Worm (Caenorhabditis elegans) whole organism, young adult: Measurements from ENCODE around the gene glt-6.

Source experiments
- B0019.2 ChIP-seq: fragments of 200-800 bp; sonication (Bioruptor generic); conservative IDR thresholded peaks from 2 replicates; pipeline ENCODE4 v1.3.6; 2022; ENCODE audit warnings: missing genetic modification reagents, missing genetic modification characterization, missing compliant biosample characterization
- B0336.3 ChIP-seq: fragments of 200-800 bp; sonication (Bioruptor generic); IDR thresholded peaks from 2 replicates; pipeline ENCODE4 v1.3.6; 2022; ENCODE audit warnings: missing genetic modification characterization, missing compliant biosample characterization
- C06A6.2 ChIP-seq: fragments of 200-800 bp; sonication (Bioruptor generic); conservative IDR thresholded peaks from 2 replicates; pipeline ENCODE4 v1.3.6; 2022; ENCODE audit warnings: missing genetic modification characterization, missing compliant biosample characterization
- F39B2.1 ChIP-seq: fragments of 200-800 bp; sonication (Bioruptor generic); IDR thresholded peaks from 2 replicates; pipeline ENCODE4 v1.3.6; 2022; ENCODE audit warnings: missing genetic modification reagents, missing genetic modification characterization, missing compliant biosample characterization
- F49E8.2 ChIP-seq: sonication (generic microtip); optimal IDR thresholded peaks from 3 replicates; lab custom pipeline; 2017; ENCODE audit warnings: missing genetic modification characterization, mild to moderate bottlenecking, missing compliant biosample characterization, antibody characterized with exemption, moderate library complexity; ENCODE audit not compliant: insufficient read depth
- Y53G8AR.9 ChIP-seq: fragments of 200-800 bp; sonication (Bioruptor generic); conservative IDR thresholded peaks from 2 replicates; pipeline ENCODE4 v1.3.6; 2022; ENCODE audit warnings: missing genetic modification reagents, missing genetic modification characterization, missing compliant biosample characterization
- Y56A3A.18 ChIP-seq: fragments of 200-800 bp; sonication (Bioruptor generic); IDR thresholded peaks from 2 replicates; pipeline ENCODE4 v1.3.6; 2022; ENCODE audit warnings: missing genetic modification reagents, missing genetic modification characterization, missing compliant biosample characterization
- Y95B8A.8 ChIP-seq: fragments of 200-800 bp; sonication (Bioruptor generic); IDR thresholded peaks from 2 replicates; pipeline ENCODE4 v1.3.6; 2022; ENCODE audit warnings: missing genetic modification reagents, missing genetic modification characterization, missing compliant biosample characterization
- ZK185.1 ChIP-seq: sonication (generic microtip); optimal IDR thresholded peaks from 2 replicates; lab custom pipeline; 2016; ENCODE audit warnings: mild to moderate bottlenecking, missing genetic modification characterization, missing compliant biosample characterization; ENCODE audit not compliant: poor library complexity, severe bottlenecking
- akir-1 ChIP-seq: fragments of 200-800 bp; sonication (Bioruptor generic); optimal IDR thresholded peaks from 2 replicates; lab custom pipeline; 2018; ENCODE audit warnings: mild to moderate bottlenecking, missing genetic modification characterization, moderate library complexity, missing compliant biosample characterization
- aptf-2 ChIP-seq: fragments of 200-800 bp; sonication (Bioruptor generic); conservative IDR thresholded peaks from 2 replicates; pipeline ENCODE4 v1.3.6; 2022; ENCODE audit warnings: missing genetic modification reagents, missing genetic modification characterization, missing compliant biosample characterization
- attf-5 ChIP-seq: fragments of 200-800 bp; sonication (Bioruptor generic); optimal IDR thresholded peaks from 2 replicates; lab custom pipeline; 2018; ENCODE audit warnings: mild to moderate bottlenecking, missing genetic modification characterization, missing compliant biosample characterization
- cebp-1 ChIP-seq, 2 experiments: fragments of 200-800 bp in 1 of 2; sonication (Bioruptor generic) in 1 of 2; sonication (generic microtip) in 1 of 2; IDR thresholded peaks in 1 of 2; optimal IDR thresholded peaks in 1 of 2; 2 replicates each; pipeline versions ENCODE4 v1.3.6 to Lab custom; 2017 to 2022; ENCODE audit warnings: missing compliant biosample characterization in 2 of 2, missing genetic modification characterization in 2 of 2, mild to moderate bottlenecking in 1 of 2, missing genetic modification reagents in 1 of 2, moderate library complexity in 1 of 2
- cebp-2 ChIP-seq: fragments of 200-800 bp; sonication (Bioruptor generic); IDR thresholded peaks from 2 replicates; pipeline ENCODE4 v1.3.6; 2022; ENCODE audit warnings: missing genetic modification characterization, missing compliant biosample characterization
- ceh-27 ChIP-seq: fragments of 200-800 bp; sonication (Bioruptor generic); optimal IDR thresholded peaks from 2 replicates; lab custom pipeline; 2018; ENCODE audit warnings: mild to moderate bottlenecking, missing genetic modification characterization, moderate library complexity, missing compliant biosample characterization
- ceh-40 ChIP-seq: fragments of 200-800 bp; sonication (Bioruptor generic); IDR thresholded peaks from 2 replicates; pipeline ENCODE4 v1.3.6; 2022; ENCODE audit warnings: missing genetic modification characterization, missing compliant biosample characterization
- egl-18 ChIP-seq: fragments of 200-800 bp; sonication (Bioruptor generic); IDR thresholded peaks from 2 replicates; pipeline ENCODE4 v1.3.6; 2022; ENCODE audit warnings: missing genetic modification reagents, missing genetic modification characterization, missing compliant biosample characterization
- egl-44 ChIP-seq: fragments of 200-800 bp; sonication (Bioruptor generic); IDR thresholded peaks from 2 replicates; pipeline ENCODE4 v1.3.6; 2022; ENCODE audit warnings: missing genetic modification reagents, missing genetic modification characterization, missing compliant biosample characterization
- ekl-4 ChIP-seq: fragments of 200-800 bp; sonication (Bioruptor generic); IDR thresholded peaks from 2 replicates; pipeline ENCODE4 v1.3.6; 2022; ENCODE audit warnings: missing genetic modification reagents, missing genetic modification characterization, missing compliant biosample characterization
- fkh-3 ChIP-seq: sonication (generic microtip); optimal IDR thresholded peaks from 2 replicates; lab custom pipeline; 2016; ENCODE audit warnings: mild to moderate bottlenecking, missing genetic modification characterization, missing compliant biosample characterization
- hlh-12 ChIP-seq: sonication (generic microtip); optimal IDR thresholded peaks from 2 replicates; lab custom pipeline; 2016; ENCODE audit warnings: missing genetic modification characterization, missing compliant biosample characterization
- hmg-1.2 ChIP-seq: fragments of 200-800 bp; sonication (Bioruptor generic); IDR thresholded peaks from 2 replicates; pipeline ENCODE4 v1.3.6; 2022; ENCODE audit warnings: missing genetic modification reagents, missing genetic modification characterization, missing compliant biosample characterization
- let-607 ChIP-seq, 2 experiments: fragments of 200-800 bp in 1 of 2; sonication (Bioruptor generic) in 1 of 2; sonication (generic microtip) in 1 of 2; optimal IDR thresholded peaks; 2 replicates each; lab custom pipeline; 2016 to 2018; ENCODE audit warnings: mild to moderate bottlenecking in 2 of 2, missing compliant biosample characterization in 2 of 2, missing genetic modification characterization in 2 of 2, moderate library complexity in 2 of 2, missing genotype in 1 of 2
- lin-26 ChIP-seq: fragments of 200-800 bp; sonication (Bioruptor generic); IDR thresholded peaks from 2 replicates; pipeline ENCODE4 v1.3.6; 2022; ENCODE audit warnings: missing genetic modification reagents, missing genetic modification characterization, missing compliant biosample characterization
- lin-40 ChIP-seq: sonication (generic microtip); optimal IDR thresholded peaks from 2 replicates; lab custom pipeline; 2016; ENCODE audit warnings: missing genetic modification characterization, mild to moderate bottlenecking, missing compliant biosample characterization, missing genotype, missing genetic modification reagents
- lsy-27 ChIP-seq: sonication (generic microtip); optimal IDR thresholded peaks from 2 replicates; lab custom pipeline; 2017; ENCODE audit warnings: missing genetic modification characterization, mild to moderate bottlenecking, missing compliant biosample characterization, antibody characterized with exemption, missing genotype, borderline replicate concordance; ENCODE audit not compliant: insufficient read depth
- madf-6 ChIP-seq: fragments of 200-800 bp; sonication (Bioruptor generic); IDR thresholded peaks from 2 replicates; pipeline ENCODE4 v1.3.6; 2022; ENCODE audit warnings: missing genetic modification reagents, missing genetic modification characterization, missing compliant biosample characterization
- madf-8 ChIP-seq: fragments of 200-800 bp; sonication (Bioruptor generic); conservative IDR thresholded peaks from 2 replicates; pipeline ENCODE4 v1.3.6; 2022; ENCODE audit warnings: missing genetic modification reagents, missing genetic modification characterization, missing compliant biosample characterization
- mel-28 ChIP-seq: sonication (generic microtip); optimal IDR thresholded peaks from 2 replicates; lab custom pipeline; 2016; ENCODE audit warnings: borderline replicate concordance, mild to moderate bottlenecking, missing genetic modification characterization, missing compliant biosample characterization
- nfya-1 ChIP-seq: sonication (generic microtip); optimal IDR thresholded peaks from 2 replicates; lab custom pipeline; 2017; ENCODE audit warnings: antibody characterized with exemption, missing compliant biosample characterization, missing genetic modification characterization, borderline replicate concordance; ENCODE audit not compliant: insufficient read depth
- nfyb-1 ChIP-seq: fragments of 200-800 bp; sonication (Bioruptor generic); IDR thresholded peaks from 2 replicates; pipeline ENCODE4 v1.3.6; 2022; ENCODE audit warnings: missing genetic modification reagents, missing genetic modification characterization, missing compliant biosample characterization
- nhr-80 ChIP-seq: sonication (generic microtip); optimal IDR thresholded peaks from 2 replicates; lab custom pipeline; 2016; ENCODE audit warnings: missing genetic modification characterization, missing compliant biosample characterization
- pbrm-1 ChIP-seq: fragments of 200-800 bp; sonication (Bioruptor generic); IDR thresholded peaks from 2 replicates; pipeline ENCODE4 v1.3.6; 2022; ENCODE audit warnings: missing genetic modification reagents, missing genetic modification characterization, missing compliant biosample characterization
- pha-4 ChIP-seq: fragments of 150-350 bp; sonication (generic microtip); optimal IDR thresholded peaks from 2 replicates; lab custom pipeline; 2014; ENCODE audit warnings: missing biosample characterization, missing genetic modification reagents, missing genetic modification characterization
- rec-8 ChIP-seq, 2 experiments: sonication (generic microtip); optimal IDR thresholded peaks; 2 replicates each; lab custom pipeline; 2016; ENCODE audit warnings: mild to moderate bottlenecking in 2 of 2, missing genetic modification characterization in 2 of 2, missing genetic modification reagents in 2 of 2, missing genotype in 2 of 2, missing biosample characterization in 1 of 2, missing compliant biosample characterization in 1 of 2, moderate library complexity in 1 of 2
- snpc-1.3 ChIP-seq: sonication (generic microtip); optimal IDR thresholded peaks from 2 replicates; lab custom pipeline; 2017; ENCODE audit warnings: missing genetic modification characterization, mild to moderate bottlenecking, missing compliant biosample characterization, antibody characterized with exemption, moderate library complexity, missing genotype, missing genetic modification reagents; ENCODE audit not compliant: insufficient read depth
- snpc-4 ChIP-seq, 5 experiments: fragments of 150-350 bp in 1 of 5; sonication (generic microtip) in 4 of 5; optimal IDR thresholded peaks; 2 replicates each; lab custom pipeline; 2014 to 2018; ENCODE audit warnings: missing genetic modification characterization in 5 of 5, missing biosample characterization in 3 of 5, antibody characterized with exemption in 2 of 5, mild to moderate bottlenecking in 2 of 5, missing compliant biosample characterization in 2 of 5, missing genotype in 2 of 5, moderate library complexity in 2 of 5, missing genetic modification reagents in 1 of 5
- tbp1 ChIP-seq: fragments of 200-800 bp; sonication (Bioruptor generic); optimal IDR thresholded peaks from 2 replicates; lab custom pipeline; 2018; ENCODE audit warnings: mild to moderate bottlenecking, missing genetic modification characterization, missing compliant biosample characterization
- xnd-1 ChIP-seq: sonication (generic microtip); optimal IDR thresholded peaks from 2 replicates; lab custom pipeline; 2016; ENCODE audit warnings: missing genotype, missing genetic modification reagents, missing genetic modification characterization, missing compliant biosample characterization
- zfh-2 ChIP-seq: fragments of 200-800 bp; sonication (Bioruptor generic); conservative IDR thresholded peaks from 2 replicates; pipeline ENCODE4 v1.3.6; 2022; ENCODE audit warnings: missing genetic modification reagents, missing genetic modification characterization, missing compliant biosample characterization
- zim-3 ChIP-seq: sonication (generic microtip); optimal IDR thresholded peaks from 2 replicates; lab custom pipeline; 2017; ENCODE audit warnings: mild to moderate bottlenecking, missing genetic modification characterization, moderate library complexity, missing compliant biosample characterization

Gene glt-6

DNA sequence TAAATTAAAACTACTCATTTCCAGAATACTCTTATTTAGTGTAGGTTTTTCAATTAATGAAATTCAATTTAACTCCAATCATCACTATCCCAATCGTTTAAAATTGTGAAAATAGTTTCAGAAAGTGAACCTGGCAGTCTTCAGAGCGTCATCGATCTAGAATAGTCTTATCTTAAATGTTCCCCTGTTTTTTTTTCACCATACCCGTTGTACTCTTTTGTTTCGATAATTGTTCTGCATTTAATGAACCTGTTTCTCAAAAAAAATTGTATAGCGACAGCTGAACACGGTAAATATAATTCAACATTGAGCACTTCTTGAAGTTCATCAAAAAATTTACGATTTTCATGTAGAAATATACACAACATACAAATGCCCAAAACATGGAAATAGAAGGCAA lies 47.8 kb downstream of the glt-6 start (continued):
- no peak for TF ChIP-seq F49E8.2 (tag; lab: Kevin White, UChicago)
- no peak for TF ChIP-seq zfh-2
- TF ChIP-seq Y95B8A.8 (GFP tag; lab: Robert Waterston, UW), result peak; percentile 43; the same call in 1 of the 2 replicates
- no peak for TF ChIP-seq F39B2.1 (GFP tag; lab: Robert Waterston, UW)
- TF ChIP-seq B0336.3, result 0 out of 2 replicates have a peak, but pooled peaks have one; percentile 37
- peak; percentile 3 for TF ChIP-seq snpc-1.3
- TF ChIP-seq, all 124 proteins: peak for 10

ce11 chrIV:7552100-7552499 lies 48.7 kb downstream of the glt-6 start:
- TF ChIP-seq rec-8 (tag; optimal IDR thresholded peaks at IDR 0.05; lab: Kevin White, UChicago) (no peak), nfya-1 (tag; lab: Kevin White, UChicago) (no peak), ceh-27 (GFP tag; lab: Kevin White, UChicago) (no peak), nhr-80 (tag; lab: Kevin White, UChicago) (no peak), egl-18 (GFP tag; lab: Robert Waterston, UW) (no peak), fkh-3 (no peak), ZK185.1 (tag; lab: Kevin White, UChicago) (no peak), Y56A3A.18 (GFP tag; lab: Robert Waterston, UW) (no peak), madf-8 (GFP tag; lab: Robert Waterston, UW) (no peak), hmg-1.2 (GFP tag; lab: Robert Waterston, UW) (no peak), akir-1 (GFP tag; lab: Kevin White, UChicago) (no peak), cebp-2 (GFP tag; lab: Robert Waterston, UW) (no peak)

ce11 chrIV:7552958-7553553 lies 49.6 kb downstream of the glt-6 start, which contains the start of gene dif-1:
Gene dif-1, minus strand, starts transcription at chrIV:7553008.
- TF ChIP-seq akir-1 (GFP tag; lab: Kevin White, UChicago) (no peak), lin-40 (peak; percentile 34), egl-44 (GFP tag; lab: Robert Waterston, UW) (no peak), ekl-4 (GFP tag; lab: Robert Waterston, UW) (0 out of 2 replicates have a peak, but pooled peaks have one; percentile 27), cebp-1 (GFP tag; IDR thresholded peaks at IDR 0.05; lab: Robert Waterston, UW) (no peak), cebp-1 (tag; optimal IDR thresholded peaks at IDR 0.05; lab: Kevin White, UChicago) (peak; percentile 53), nfyb-1 (GFP tag; lab: Robert Waterston, UW) (no peak), nhr-80 (tag; lab: Kevin White, UChicago) (peak; percentile 64), pbrm-1 (GFP tag; lab: Robert Waterston, UW) (0 out of 2 replicates have a peak, but pooled peaks have one; percentile 13), lin-26 (no peak), mel-28 (tag; lab: Kevin White, UChicago) (no peak), F49E8.2 (tag; lab: Kevin White, UChicago) (no peak), lsy-27 (tag; lab: Kevin White, UChicago) (no peak), tbp1 (GFP tag; lab: Kevin White, UChicago) (peak; percentile 19), let-607 (tag; optimal IDR thresholded peaks at IDR 0.05; lab: Kevin White, UChicago) (peak in 1 of 2 experiments; percentile 47), madf-6 (GFP tag; lab: Robert Waterston, UW) (0 out of 2 replicates have a peak, but pooled peaks have one; percentile 7), hlh-12 (tag; lab: Kevin White, UChicago) (no peak), attf-5 (GFP tag; lab: Kevin White, UChicago) (peak; percentile 23), xnd-1 (tag; lab: Kevin White, UChicago) (no peak), pha-4 (tag; lab: Kevin White, UChicago) (no peak), aptf-2 (GFP tag; lab: Robert Waterston, UW) (0 out of 2 replicates have a peak, but pooled peaks have one; percentile 63), zim-3 (tag; lab: Kevin White, UChicago) (no peak), B0019.2 (GFP tag; lab: Robert Waterston, UW) (no peak), Y53G8AR.9 (GFP tag; lab: Robert Waterston, UW) (0 out of 2 replicates have a peak, but pooled peaks have one; percentile 51), ceh-40 (GFP tag; lab: Robert Waterston, UW) (no peak), C06A6.2 (no peak), snpc-4 (GFP tag; optimal IDR thresholded peaks at IDR 0.05; lab: Kevin White, UChicago) (no peak), snpc-4 (tag; optimal IDR thresholded peaks at IDR 0.05; lab: Kevin White, UChicago) (peak in 1 of 4 experiments; percentile 43)
